Worm (Caenorhabditis elegans) whole organism, L4 larva: Measurements from ENCODE around the gene H38K22.6.

Experiments
- F44E2.7 ChIP-seq: fragments of 200-800 bp; sonication (Bioruptor generic); IDR thresholded peaks from 2 replicates; pipeline ENCODE4 v2.1.2; 2022; ENCODE audit warnings: missing genetic modification characterization, missing compliant biosample characterization
- F49E8.2 ChIP-seq: sonication (generic microtip); optimal IDR thresholded peaks from 2 replicates; lab custom pipeline; 2016; ENCODE audit warnings: missing compliant biosample characterization, mild to moderate bottlenecking, missing genetic modification characterization, borderline replicate concordance
- T20F7.1 ChIP-seq: fragments of 200-800 bp; sonication (Bioruptor generic); optimal IDR thresholded peaks from 2 replicates; lab custom pipeline; 2018; ENCODE audit warnings: mild to moderate bottlenecking, missing genetic modification characterization, missing compliant biosample characterization
- T26A8.4 ChIP-seq: fragments of 200-800 bp; sonication (Bioruptor generic); IDR thresholded peaks from 2 replicates; pipeline ENCODE4 v1.3.6; 2022; ENCODE audit warnings: missing genetic modification characterization, missing compliant biosample characterization
- Y105C5A.15 ChIP-seq: fragments of 200-800 bp; sonication (Bioruptor generic); IDR thresholded peaks from 2 replicates; pipeline ENCODE4 v1.3.6; 2022; ENCODE audit warnings: missing genetic modification characterization, missing compliant biosample characterization
- ZK337.2 ChIP-seq: fragments of 200-800 bp; sonication (Bioruptor generic); IDR thresholded peaks from 2 replicates; pipeline ENCODE4 v1.3.6; 2022; ENCODE audit warnings: missing genetic modification reagents, missing genetic modification characterization, missing compliant biosample characterization
- aha-1 ChIP-seq: fragments of 150-350 bp; peaks from one replicate; lab custom pipeline; 2014; ENCODE audit warnings: missing biosample characterization, missing genetic modification characterization
- attf-4 ChIP-seq: sonication (generic microtip); optimal IDR thresholded peaks from 3 replicates; lab custom pipeline; 2017; ENCODE audit warnings: missing biosample characterization, missing genetic modification characterization
- ceh-20 ChIP-seq: fragments of 200-800 bp; sonication (Bioruptor generic); IDR thresholded peaks from 2 replicates; pipeline ENCODE4 v1.3.6; 2022; ENCODE audit warnings: missing genetic modification reagents, missing genetic modification characterization, missing compliant biosample characterization
- ceh-28 ChIP-seq: fragments of 150-350 bp; optimal IDR thresholded peaks from 2 replicates; lab custom pipeline; 2014; ENCODE audit warnings: missing biosample characterization, missing genetic modification reagents, missing genetic modification characterization
- ceh-32 ChIP-seq: sonication (generic microtip); optimal IDR thresholded peaks from 2 replicates; lab custom pipeline; 2016; ENCODE audit warnings: mild to moderate bottlenecking, missing genetic modification characterization, missing compliant biosample characterization; ENCODE audit not compliant: poor library complexity
- ceh-82 ChIP-seq: sonication (generic microtip); optimal IDR thresholded peaks from 2 replicates; lab custom pipeline; 2017; ENCODE audit warnings: missing biosample characterization, missing genetic modification characterization
- ces-1 ChIP-seq: fragments of 150-350 bp; sonication (generic microtip); optimal IDR thresholded peaks from 4 replicates; lab custom pipeline; 2014; ENCODE audit warnings: missing biosample characterization, missing genetic modification reagents, missing genetic modification characterization
- daf-16 ChIP-seq, 3 experiments: sonication (generic microtip); optimal IDR thresholded peaks; 2 replicates each; lab custom pipeline; 2016 to 2017; ENCODE audit warnings: missing genetic modification characterization in 3 of 3, missing genetic modification reagents in 3 of 3, mild to moderate bottlenecking in 2 of 3, missing compliant biosample characterization in 2 of 3, missing biosample characterization in 1 of 3, moderate library complexity in 1 of 3
- daf-19 ChIP-seq: fragments of 200-800 bp; sonication (Bioruptor generic); conservative IDR thresholded peaks from 2 replicates; pipeline ENCODE4 v1.3.6; 2022; ENCODE audit warnings: missing genetic modification characterization, missing compliant biosample characterization
- dmd-9 ChIP-seq: fragments of 200-800 bp; sonication (Bioruptor generic); IDR thresholded peaks from 2 replicates; pipeline ENCODE4 v1.3.6; 2022; ENCODE audit warnings: missing genetic modification reagents, missing genetic modification characterization, missing compliant biosample characterization
- dpl-1 ChIP-seq: fragments of 150-350 bp; optimal IDR thresholded peaks from 2 replicates; lab custom pipeline; 2014; ENCODE audit warnings: missing biosample characterization, missing genetic modification reagents, missing genetic modification characterization
- dve-1 ChIP-seq: sonication (generic microtip); optimal IDR thresholded peaks from 2 replicates; lab custom pipeline; 2017; ENCODE audit warnings: antibody characterized with exemption, mild to moderate bottlenecking, missing genetic modification characterization, missing compliant biosample characterization; ENCODE audit not compliant: insufficient read depth
- egl-27 ChIP-seq: sonication (generic microtip); optimal IDR thresholded peaks from 3 replicates; lab custom pipeline; 2017; ENCODE audit warnings: missing biosample characterization, missing genetic modification reagents, missing genetic modification characterization
- fkh-10 ChIP-seq: fragments of 150-350 bp; optimal IDR thresholded peaks from 2 replicates; lab custom pipeline; 2014; ENCODE audit warnings: missing biosample characterization, missing genetic modification reagents, missing genetic modification characterization
- hlh-11 ChIP-seq: fragments of 200-800 bp; sonication (Bioruptor generic); optimal IDR thresholded peaks from 2 replicates; lab custom pipeline; 2018; ENCODE audit warnings: mild to moderate bottlenecking, missing genetic modification characterization, missing compliant biosample characterization
- hmg-1.1 ChIP-seq: fragments of 200-800 bp; sonication (Bioruptor generic); IDR thresholded peaks from 2 replicates; pipeline ENCODE4 v1.3.6; 2022; ENCODE audit warnings: missing genetic modification reagents, missing genetic modification characterization, missing compliant biosample characterization
- lin-13 ChIP-seq: fragments of 150-350 bp; optimal IDR thresholded peaks from 2 replicates; lab custom pipeline; 2014; ENCODE audit warnings: missing biosample characterization, missing genetic modification reagents, missing genetic modification characterization
- lin-15B ChIP-seq: fragments of 150-350 bp; sonication (generic microtip); optimal IDR thresholded peaks from 3 replicates; lab custom pipeline; 2014; ENCODE audit warnings: missing biosample characterization, missing genetic modification characterization
- lsy-2 ChIP-seq, 2 experiments: fragments of 150-350 bp in 1 of 2; sonication (generic microtip) in 1 of 2; optimal IDR thresholded peaks; 2 replicates each; lab custom pipeline; 2014 to 2017; ENCODE audit warnings: missing biosample characterization in 2 of 2, missing genetic modification characterization in 2 of 2
- mdt-29 ChIP-seq: fragments of 200-800 bp; sonication (Bioruptor generic); IDR thresholded peaks from 2 replicates; pipeline ENCODE4 v1.3.6; 2022; ENCODE audit warnings: missing genetic modification reagents, missing genetic modification characterization, missing compliant biosample characterization
- nhr-102 ChIP-seq: sonication (generic microtip); optimal IDR thresholded peaks from 2 replicates; lab custom pipeline; 2016; ENCODE audit warnings: mild to moderate bottlenecking, missing genetic modification characterization, moderate library complexity, missing compliant biosample characterization
- nhr-11 ChIP-seq: fragments of 150-350 bp; optimal IDR thresholded peaks from 2 replicates; lab custom pipeline; 2014; ENCODE audit warnings: missing biosample characterization, missing genetic modification characterization
- nhr-237 ChIP-seq: sonication (generic microtip); optimal IDR thresholded peaks from 2 replicates; lab custom pipeline; 2017; ENCODE audit warnings: missing biosample characterization, missing genetic modification characterization
- nhr-25 ChIP-seq: sonication (generic microtip); optimal IDR thresholded peaks from 2 replicates; lab custom pipeline; 2017; ENCODE audit warnings: missing genetic modification characterization, mild to moderate bottlenecking, missing compliant biosample characterization, antibody characterized with exemption, moderate library complexity, borderline replicate concordance; ENCODE audit not compliant: insufficient read depth
- nhr-28 ChIP-seq: fragments of 150-350 bp; optimal IDR thresholded peaks from 2 replicates; lab custom pipeline; 2014; ENCODE audit warnings: missing biosample characterization, missing genetic modification characterization
- nhr-42 ChIP-seq: fragments of 200-800 bp; sonication (Bioruptor generic); IDR thresholded peaks from 2 replicates; pipeline ENCODE4 v1.3.6; 2022; ENCODE audit warnings: missing genetic modification characterization, missing compliant biosample characterization
- nhr-6 ChIP-seq: fragments of 150-350 bp; optimal IDR thresholded peaks from 2 replicates; lab custom pipeline; 2014; ENCODE audit warnings: missing biosample characterization, missing genetic modification characterization
- nhr-76 ChIP-seq: fragments of 150-350 bp; optimal IDR thresholded peaks from 2 replicates; lab custom pipeline; 2014; ENCODE audit warnings: missing biosample characterization, missing genetic modification characterization
- pqm-1 ChIP-seq: sonication (generic microtip); optimal IDR thresholded peaks from 2 replicates; lab custom pipeline; 2017; ENCODE audit warnings: missing biosample characterization, missing genetic modification characterization
- rbr-2 ChIP-seq: sonication (generic microtip); optimal IDR thresholded peaks from 2 replicates; lab custom pipeline; 2016; ENCODE audit warnings: missing genotype, missing genetic modification characterization, missing compliant biosample characterization
- skn-1 ChIP-seq: fragments of 150-350 bp; optimal IDR thresholded peaks from 2 replicates; lab custom pipeline; 2014; ENCODE audit warnings: missing biosample characterization, missing genetic modification characterization
- snpc-1.2 ChIP-seq: fragments of 200-800 bp; sonication (Bioruptor generic); IDR thresholded peaks from 2 replicates; pipeline ENCODE4 v1.3.6; 2022; ENCODE audit warnings: missing genetic modification reagents, missing genetic modification characterization, missing compliant biosample characterization
- unc-62 ChIP-seq, 3 experiments: fragments of 150-350 bp in 1 of 3; sonication (generic microtip); optimal IDR thresholded peaks in 2 of 3; peaks in 1 of 3; 1 replicate in 1 of 3; 2 replicates in 2 of 3; lab custom pipeline; 2014 to 2017; ENCODE audit warnings: missing biosample characterization in 3 of 3, missing genetic modification characterization in 3 of 3, missing genetic modification reagents in 3 of 3, missing genotype in 1 of 3
- zfp-2 ChIP-seq: sonication (generic microtip); optimal IDR thresholded peaks from 2 replicates; lab custom pipeline; 2016; ENCODE audit warnings: mild to moderate bottlenecking, missing genetic modification characterization, missing compliant biosample characterization
- zfp-3 ChIP-seq: fragments of 200-800 bp; sonication (Bioruptor generic); conservative IDR thresholded peaks from 2 replicates; pipeline ENCODE4 v1.3.6; 2022; ENCODE audit warnings: missing genetic modification reagents, missing genetic modification characterization, missing compliant biosample characterization
- zip-2 ChIP-seq: fragments of 150-350 bp; optimal IDR thresholded peaks from 2 replicates; lab custom pipeline; 2014; ENCODE audit warnings: missing biosample characterization, missing genetic modification characterization

The H38K22.6 gene

DNA sequence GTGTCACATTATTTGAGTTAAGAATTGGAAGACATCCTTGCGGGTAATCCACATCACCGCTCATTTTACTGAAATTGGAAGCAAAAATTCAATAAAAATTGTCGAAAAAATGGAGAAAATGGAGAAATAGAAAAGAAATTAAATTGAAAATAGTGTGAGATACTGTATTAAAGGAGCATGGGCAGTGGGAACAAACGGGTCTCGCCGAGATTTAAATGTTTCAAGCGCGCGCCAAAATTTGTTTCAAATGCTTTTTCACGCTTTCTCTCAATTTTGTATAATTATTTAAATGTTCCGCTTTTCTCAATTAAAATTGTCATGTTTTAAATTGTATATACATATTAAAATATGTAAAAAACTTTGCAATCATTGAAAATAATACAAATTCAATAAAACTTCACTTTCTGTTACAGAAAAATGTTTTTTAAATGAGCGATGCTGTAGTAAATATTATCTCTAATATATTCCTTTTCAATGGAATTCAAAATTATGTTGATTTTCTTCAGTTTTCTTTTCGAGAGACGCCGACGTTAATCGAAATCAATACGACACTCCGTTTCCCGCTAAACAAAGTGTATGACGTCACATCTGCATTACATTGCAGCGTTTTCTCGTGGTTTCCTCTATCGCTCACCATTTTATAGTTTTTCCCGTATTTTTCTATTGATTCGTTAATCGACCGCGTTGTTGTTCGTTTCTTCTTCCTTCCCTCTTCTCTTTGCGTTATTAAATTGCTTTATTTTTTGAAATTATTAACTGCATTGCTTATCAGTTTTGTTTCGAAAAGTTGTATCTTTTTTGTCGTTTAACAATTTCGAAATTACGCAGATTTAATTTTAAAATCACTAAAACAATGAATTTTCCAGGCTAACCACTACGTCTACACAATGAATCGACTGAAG lies 6.9 kb upstream of the H38K22.6 start, which contains the start of the genes evl-14 and dcn-1 (continued):
- TF ChIP-seq nhr-28 (tag; lab: Kevin White, UChicago) (peak; percentile 69), nhr-6 (tag; lab: Kevin White, UChicago) (peak; percentile 39), fkh-10 (peak; percentile 3)

- no peak for TF ChIP-seq ceh-82 (tag; lab: Kevin White, UChicago)
- TF ChIP-seq hmg-1.1: no peak
- peak; percentile 2 for TF ChIP-seq T20F7.1 (GFP tag; lab: Kevin White, UChicago)
- peak; percentile 80 for TF ChIP-seq pqm-1 (tag; lab: Kevin White, UChicago)
- peak; percentile 22 for TF ChIP-seq dve-1 (tag; lab: Kevin White, UChicago)
- TF ChIP-seq snpc-1.2: no peak
- TF ChIP-seq ceh-28: peak; percentile 41
- peak; percentile 22 for TF ChIP-seq nhr-28 (tag; lab: Kevin White, UChicago)
- no peak for TF ChIP-seq daf-16 (GFP tag; optimal IDR thresholded peaks at IDR 0.05; lab: Kevin White, UChicago)
- TF ChIP-seq daf-16 (tag; optimal IDR thresholded peaks at IDR 0.05; lab: Kevin White, UChicago): peak; percentile 36
- TF ChIP-seq, all 104 proteins: peak for 6
Observed at ce11 chrIII:4314502-4314901, 5.7 kb upstream of the H38K22.6 start.

DNA sequence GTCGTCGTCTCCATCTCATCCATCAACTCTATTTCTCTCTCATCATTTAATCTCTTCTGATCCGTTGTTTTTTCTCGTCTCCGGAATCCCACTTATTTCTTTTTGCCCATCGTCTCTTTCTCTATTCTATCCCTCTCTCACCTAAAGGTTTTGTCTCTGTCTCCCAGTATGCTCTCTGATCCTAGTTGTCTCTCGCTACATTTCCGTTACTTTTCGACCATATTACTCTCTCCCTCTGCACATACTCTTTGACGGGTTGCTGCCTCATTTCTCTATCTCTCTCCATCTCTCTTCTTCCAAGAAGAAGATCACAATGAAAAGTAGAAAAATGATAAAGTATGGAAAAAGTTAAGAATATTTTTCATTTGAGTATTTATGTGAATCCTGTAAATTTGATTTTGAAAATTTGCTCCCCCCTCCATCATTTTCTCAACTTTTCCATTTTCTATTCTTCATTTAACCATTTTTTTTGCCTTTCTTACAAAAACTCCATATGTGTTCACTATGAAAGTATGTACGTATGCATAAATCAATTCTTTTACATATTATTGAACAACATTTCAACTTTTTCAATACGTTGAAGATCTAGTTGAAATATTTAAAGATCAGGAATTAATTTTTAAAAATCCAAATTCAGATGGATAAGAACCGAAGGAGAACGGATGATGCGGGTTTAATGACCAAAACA lies 3.0 kb upstream of the H38K22.6 start, which contains the start of gene tag-131:
TSS of gene tag-131 (plus strand) at position 638 of the 688 bp plus-strand sequence.
- TF ChIP-seq nhr-237 (no peak), nhr-28 (tag; lab: Kevin White, UChicago) (peak; percentile 12), pqm-1 (tag; lab: Kevin White, UChicago) (no peak), F49E8.2 (tag; lab: Kevin White, UChicago) (no peak), hlh-11 (tag; lab: Kevin White, UChicago) (peak; percentile 27), ZK337.2 (no peak), dpl-1 (peak; percentile 14), zip-2 (no peak), nhr-11 (tag; lab: Kevin White, UChicago) (peak; percentile 29), aha-1 (tag; lab: Kevin White, UChicago) (no peak), Y105C5A.15 (GFP tag; lab: Robert Waterston, UW) (no peak), fkh-10 (no peak), nhr-25 (tag; lab: Kevin White, UChicago) (no peak), rbr-2 (tag; lab: Kevin White, UChicago) (no peak), dmd-9 (no peak), ceh-20 (0 out of 2 replicates have a peak, but pooled peaks have one; percentile 25), lin-15B (no peak), zfp-3 (no peak), nhr-42 (GFP tag; lab: Robert Waterston, UW) (no peak), ces-1 (GFP tag; lab: Kevin White, UChicago) (no peak), nhr-102 (no peak), mdt-29 (GFP tag; lab: Robert Waterston, UW) (no peak), zfp-2 (no peak), attf-4 (tag; lab: Kevin White, UChicago) (no peak), skn-1 (tag; lab: Kevin White, UChicago) (no peak), T26A8.4 (GFP tag; lab: Robert Waterston, UW) (0 out of 2 replicates have a peak, but pooled peaks have one; percentile 40), ceh-32 (tag; lab: Kevin White, UChicago) (no peak), lsy-2 (tag; optimal IDR thresholded peaks at IDR 0.05; lab: Kevin White, UChicago) (peak in 1 of 2 experiments; percentile 25), egl-27 (tag; lab: Kevin White, UChicago) (no peak), F44E2.7 (GFP tag; lab: Robert Waterston, UW) (no peak), unc-62 (GFP tag; optimal IDR thresholded peaks at IDR 0.05 in 1 of 2; lab: Kevin White, UChicago) (peak in 1 of 2 experiments; percentile 83), unc-62 (tag; optimal IDR thresholded peaks at IDR 0.05; lab: Kevin White, UChicago) (no peak), nhr-76 (tag; lab: Kevin White, UChicago) (no peak), dve-1 (tag; lab: Kevin White, UChicago) (peak; percentile 25), daf-19 (GFP tag; lab: Robert Waterston, UW) (no peak), lin-13 (GFP tag; lab: Kevin White, UChicago) (no peak), daf-16 (GFP tag; optimal IDR thresholded peaks at IDR 0.05; lab: Kevin White, UChicago) (peak in 1 of 2 experiments; percentile 5), daf-16 (tag; optimal IDR thresholded peaks at IDR 0.05; lab: Kevin White, UChicago) (no peak)
- TF ChIP-seq, all 104 proteins: peak for 10
